Worm (Caenorhabditis elegans): Measurements from ENCODE around the gene M03E7.3.

- TF ChIP-seq aly-2 (tag; optimal IDR thresholded peaks at IDR 0.05) (no peak), nhr-10 (tag; optimal IDR thresholded peaks at IDR 0.05) (no peak), lin-39 (tag; optimal IDR thresholded peaks at IDR 0.05) (no peak), fos-1 (tag; optimal IDR thresholded peaks at IDR 0.05) (no peak), unc-62 (GFP tag; optimal IDR thresholded peaks at IDR 0.05) (no peak), nhr-237 (tag; optimal IDR thresholded peaks at IDR 0.05) (no peak), ceh-82 (tag; optimal IDR thresholded peaks at IDR 0.05) (no peak)
These were observed 32.5 kb upstream of the M03E7.3 start for ce11 chrV:5582308-5582707.

All from whole organism, L2 larva.